Worm (Caenorhabditis elegans) whole organism, late embryonic: ENCODE measurements around the gene R05F9.11.

Source experiments
- C38D4.7 ChIP-seq: fragments of 200-800 bp; sonication (Bioruptor generic); optimal IDR thresholded peaks from 2 replicates; lab custom pipeline; 2018; ENCODE audit warnings: mild to moderate bottlenecking, missing genetic modification characterization, moderate library complexity, missing compliant biosample characterization
- F13H6.1 ChIP-seq: sonication (generic microtip); optimal IDR thresholded peaks from 2 replicates; lab custom pipeline; 2016; ENCODE audit warnings: missing genetic modification characterization, missing compliant biosample characterization
- K09A11.1 ChIP-seq: sonication (generic microtip); optimal IDR thresholded peaks from 2 replicates; lab custom pipeline; 2017; ENCODE audit warnings: antibody characterized with exemption, mild to moderate bottlenecking, missing genetic modification characterization, missing compliant biosample characterization; ENCODE audit not compliant: insufficient read depth
- T23F11.4 ChIP-seq: fragments of 200-800 bp; sonication (Bioruptor generic); optimal IDR thresholded peaks from 2 replicates; lab custom pipeline; 2018; ENCODE audit warnings: mild to moderate bottlenecking, missing genetic modification characterization, missing compliant biosample characterization
- Y22D7AL.16 ChIP-seq: sonication (generic microtip); optimal IDR thresholded peaks from 2 replicates; lab custom pipeline; 2016; ENCODE audit warnings: missing genetic modification characterization, missing compliant biosample characterization
- ahr-1 ChIP-seq: sonication (generic microtip); optimal IDR thresholded peaks from 2 replicates; lab custom pipeline; 2016; ENCODE audit warnings: missing genetic modification characterization, missing compliant biosample characterization
- ama-1 ChIP-seq: fragments of 150-350 bp; optimal IDR thresholded peaks from 2 replicates; lab custom pipeline; 2014
- ceh-14 ChIP-seq: sonication (generic microtip); optimal IDR thresholded peaks from 2 replicates; lab custom pipeline; 2016; ENCODE audit warnings: missing genotype, missing genetic modification characterization, missing compliant biosample characterization
- ceh-18 ChIP-seq: sonication (generic microtip); optimal IDR thresholded peaks from 2 replicates; lab custom pipeline; 2016; ENCODE audit warnings: missing genetic modification characterization, missing compliant biosample characterization
- ceh-2 ChIP-seq: sonication (generic microtip); optimal IDR thresholded peaks from 2 replicates; lab custom pipeline; 2016; ENCODE audit warnings: missing genotype, missing genetic modification characterization, missing compliant biosample characterization
- ceh-24 ChIP-seq: sonication (generic microtip); optimal IDR thresholded peaks from 2 replicates; lab custom pipeline; 2016; ENCODE audit warnings: mild to moderate bottlenecking, missing genetic modification characterization, missing compliant biosample characterization
- ceh-30 ChIP-seq: fragments of 150-350 bp; optimal IDR thresholded peaks from 2 replicates; lab custom pipeline; 2014; ENCODE audit warnings: missing biosample characterization, missing genetic modification characterization
- ceh-31 ChIP-seq: sonication (generic microtip); optimal IDR thresholded peaks from 2 replicates; lab custom pipeline; 2016; ENCODE audit warnings: missing genetic modification characterization, missing compliant biosample characterization
- ceh-45 ChIP-seq: fragments of 200-800 bp; sonication (Bioruptor generic); IDR thresholded peaks from 2 replicates; pipeline ENCODE4 v1.3.6; 2022; ENCODE audit warnings: missing genetic modification reagents, missing genetic modification characterization, missing compliant biosample characterization
- ceh-9 ChIP-seq: sonication (generic microtip); optimal IDR thresholded peaks from 2 replicates; lab custom pipeline; 2016; ENCODE audit warnings: mild to moderate bottlenecking, missing genetic modification characterization, inconsistent platforms, missing compliant biosample characterization
- che-1 ChIP-seq: sonication (generic microtip); optimal IDR thresholded peaks from 2 replicates; lab custom pipeline; 2016; ENCODE audit warnings: mild to moderate bottlenecking, missing genetic modification characterization, missing compliant biosample characterization
- ets-4 ChIP-seq: sonication (generic microtip); optimal IDR thresholded peaks from 2 replicates; lab custom pipeline; 2016; ENCODE audit warnings: missing genetic modification characterization, missing compliant biosample characterization
- fax-1 ChIP-seq: sonication (generic microtip); optimal IDR thresholded peaks from 2 replicates; lab custom pipeline; 2016; ENCODE audit warnings: missing genotype, missing genetic modification characterization, missing compliant biosample characterization
- fkh-10 ChIP-seq: fragments of 150-350 bp; optimal IDR thresholded peaks from 2 replicates; lab custom pipeline; 2014; ENCODE audit warnings: missing biosample characterization, missing genetic modification reagents, missing genetic modification characterization
- fkh-6 ChIP-seq: sonication (generic microtip); optimal IDR thresholded peaks from 2 replicates; lab custom pipeline; 2016; ENCODE audit warnings: missing genetic modification characterization, missing compliant biosample characterization
- hlh-13 ChIP-seq: fragments of 200-800 bp; sonication (Bioruptor generic); optimal IDR thresholded peaks from 2 replicates; lab custom pipeline; 2018; ENCODE audit warnings: mild to moderate bottlenecking, missing genetic modification characterization, missing compliant biosample characterization
- hlh-15 ChIP-seq: sonication (generic microtip); optimal IDR thresholded peaks from 2 replicates; lab custom pipeline; 2016; ENCODE audit warnings: missing genetic modification characterization, missing compliant biosample characterization
- hlh-8 ChIP-seq: sonication (generic microtip); optimal IDR thresholded peaks from 2 replicates; lab custom pipeline; 2016; ENCODE audit warnings: missing genotype, missing genetic modification characterization, missing compliant biosample characterization
- lin-11 ChIP-seq: fragments of 200-800 bp; sonication (Bioruptor generic); optimal IDR thresholded peaks from 2 replicates; lab custom pipeline; 2018; ENCODE audit warnings: mild to moderate bottlenecking, missing genetic modification characterization, missing compliant biosample characterization
- mec-3 ChIP-seq: sonication (generic microtip); optimal IDR thresholded peaks from 2 replicates; lab custom pipeline; 2016; ENCODE audit warnings: borderline replicate concordance, missing genetic modification characterization, missing compliant biosample characterization
- nfya-1 ChIP-seq: sonication (generic microtip); optimal IDR thresholded peaks from 2 replicates; lab custom pipeline; 2017; ENCODE audit warnings: missing genetic modification characterization, mild to moderate bottlenecking, missing compliant biosample characterization, antibody characterized with exemption, moderate library complexity
- nhr-11 ChIP-seq: fragments of 150-350 bp; optimal IDR thresholded peaks from 2 replicates; lab custom pipeline; 2014; ENCODE audit warnings: missing biosample characterization, missing genetic modification characterization
- pat-9 ChIP-seq: fragments of 200-800 bp; sonication (Bioruptor generic); optimal IDR thresholded peaks from 2 replicates; lab custom pipeline; 2018; ENCODE audit warnings: mild to moderate bottlenecking, missing genetic modification characterization, moderate library complexity, missing compliant biosample characterization
- pax-1 ChIP-seq: fragments of 150-350 bp; optimal IDR thresholded peaks from 2 replicates; lab custom pipeline; 2014; ENCODE audit warnings: missing biosample characterization, missing genetic modification characterization
- pha-2 ChIP-seq: sonication (generic microtip); optimal IDR thresholded peaks from 2 replicates; lab custom pipeline; 2017; ENCODE audit warnings: mild to moderate bottlenecking, missing genetic modification characterization, missing compliant biosample characterization
- pha-4 ChIP-seq: fragments of 150-350 bp; optimal IDR thresholded peaks from 2 replicates; lab custom pipeline; 2018; ENCODE audit warnings: missing biosample characterization, missing genetic modification reagents, missing genetic modification characterization
- sdc-2 ChIP-seq: sonication (generic microtip); optimal IDR thresholded peaks from 2 replicates; lab custom pipeline; 2016; ENCODE audit warnings: missing genotype, missing genetic modification characterization, missing compliant biosample characterization
- sox-2 ChIP-seq: fragments of 200-800 bp; sonication (Bioruptor generic); IDR thresholded peaks from 2 replicates; pipeline ENCODE4 v1.3.6; 2022; ENCODE audit warnings: missing genetic modification reagents, missing genetic modification characterization, missing compliant biosample characterization
- sox-4 ChIP-seq: sonication (generic microtip); optimal IDR thresholded peaks from 2 replicates; lab custom pipeline; 2017; ENCODE audit warnings: mild to moderate bottlenecking, missing genetic modification characterization, inconsistent platforms, missing compliant biosample characterization
- syd-9 ChIP-seq: sonication (generic microtip); optimal IDR thresholded peaks from 2 replicates; lab custom pipeline; 2016; ENCODE audit warnings: mild to moderate bottlenecking, missing genetic modification characterization, moderate library complexity, missing compliant biosample characterization
- ttx-3 ChIP-seq: sonication (generic microtip); optimal IDR thresholded peaks from 2 replicates; lab custom pipeline; 2016; ENCODE audit warnings: missing genetic modification reagents, missing genetic modification characterization, missing compliant biosample characterization
- unc-86 ChIP-seq: sonication (generic microtip); optimal IDR thresholded peaks from 2 replicates; lab custom pipeline; 2016; ENCODE audit warnings: missing genetic modification characterization, missing compliant biosample characterization
- zip-5 ChIP-seq: sonication (generic microtip); optimal IDR thresholded peaks from 2 replicates; lab custom pipeline; 2016; ENCODE audit warnings: missing genetic modification characterization, missing compliant biosample characterization
- ztf-16 ChIP-seq: sonication (generic microtip); optimal IDR thresholded peaks from 2 replicates; lab custom pipeline; 2017; ENCODE audit warnings: missing genetic modification characterization, missing compliant biosample characterization

The R05F9.11 gene

ce11 chrII:4955353-4955752 lies 41.3 kb upstream of the R05F9.11 start, which contains the start of gene pbs-3 (continued):
- TF ChIP-seq Y22D7AL.16 (tag; lab: Kevin White, UChicago) (no peak), pat-9 (tag; lab: Kevin White, UChicago) (no peak), syd-9 (tag; lab: Kevin White, UChicago) (no peak), ceh-9 (tag; lab: Kevin White, UChicago) (no peak), ahr-1 (tag; lab: Kevin White, UChicago) (no peak), F13H6.1 (tag; lab: Kevin White, UChicago) (peak; percentile 68), hlh-8 (tag; lab: Kevin White, UChicago) (peak; percentile 30), mec-3 (tag; lab: Kevin White, UChicago) (no peak), fax-1 (tag; lab: Kevin White, UChicago) (peak; percentile 54), pax-1 (tag; lab: Kevin White, UChicago) (no peak), pha-2 (no peak), ceh-2 (tag; lab: Kevin White, UChicago) (peak; percentile 66), ceh-14 (peak; percentile 74), nfya-1 (tag; lab: Kevin White, UChicago) (peak; percentile 60), ceh-18 (tag; lab: Kevin White, UChicago) (peak; percentile 44), sox-4 (no peak), K09A11.1 (no peak), sox-2 (GFP tag; lab: Robert Waterston, UW) (peak; percentile 15; the same call in 1 of the 2 replicates), fkh-6 (tag; lab: Kevin White, UChicago) (no peak), unc-86 (tag; lab: Kevin White, UChicago) (peak; percentile 13), ets-4 (tag; lab: Kevin White, UChicago) (peak; percentile 61), T23F11.4 (GFP tag; lab: Kevin White, UChicago) (no peak), hlh-13 (no peak), ttx-3 (tag; lab: Kevin White, UChicago) (no peak), sdc-2 (tag; lab: Kevin White, UChicago) (no peak), ceh-30 (tag; lab: Kevin White, UChicago) (no peak), pha-4 (tag; lab: Kevin White, UChicago) (no peak), lin-11 (no peak), nhr-11 (tag; lab: Kevin White, UChicago) (no peak)
- TF ChIP-seq, all 69 proteins: peak for 23

ce11 chrII:4954099-4954959 lies 40.3 kb upstream of the R05F9.11 start:
- TF ChIP-seq ceh-45 (GFP tag; lab: Robert Waterston, UW) = no peak
- TF ChIP-seq ceh-30 (tag; lab: Kevin White, UChicago) = no peak
- TF ChIP-seq fax-1 (tag; lab: Kevin White, UChicago) = no peak
- TF ChIP-seq ceh-2 (tag; lab: Kevin White, UChicago) = no peak
- no peak for TF ChIP-seq sox-2 (GFP tag; lab: Robert Waterston, UW)
- TF ChIP-seq pha-2 = no peak
- TF ChIP-seq ceh-9 (tag; lab: Kevin White, UChicago) = no peak
- TF ChIP-seq hlh-15 (tag; lab: Kevin White, UChicago) = no peak
- no peak for TF ChIP-seq ceh-18 (tag; lab: Kevin White, UChicago)
- TF ChIP-seq nhr-11 (tag; lab: Kevin White, UChicago) = no peak
- no peak for TF ChIP-seq ceh-24 (tag; lab: Kevin White, UChicago)
- no peak for TF ChIP-seq pat-9 (tag; lab: Kevin White, UChicago)
- no peak for TF ChIP-seq ama-1 (lab: Kevin White, UChicago)
- TF ChIP-seq fkh-10 (GFP tag; lab: Kevin White, UChicago) = no peak

- no peak for TF ChIP-seq hlh-8 (tag; lab: Kevin White, UChicago)
- no peak for TF ChIP-seq ztf-16
- TF ChIP-seq ttx-3 (tag; lab: Kevin White, UChicago) = no peak
- no peak for TF ChIP-seq Y22D7AL.16 (tag; lab: Kevin White, UChicago)
- TF ChIP-seq C38D4.7 (GFP tag; lab: Kevin White, UChicago) = no peak
- no peak for TF ChIP-seq che-1 (tag; lab: Kevin White, UChicago)
- TF ChIP-seq pha-2 = no peak
- TF ChIP-seq ceh-31 (tag; lab: Kevin White, UChicago) = no peak
- no peak for TF ChIP-seq lin-11
- no peak for TF ChIP-seq zip-5 (tag; lab: Kevin White, UChicago)
- no peak for TF ChIP-seq ceh-24 (tag; lab: Kevin White, UChicago)
Measured at ce11 chrII:4953289-4953688, 39.3 kb upstream of the R05F9.11 start, which contains the start of gene ndx-3. Gene ndx-3 (plus strand): TSS chrII:4953589.
